Worm (Caenorhabditis elegans): ENCODE measurements around the gene srw-94.
A peak's percentile ranks its signal among the peaks of the same experiment; 100 is the strongest.

The srw-94 gene

ce11 chrIV:4814185-4814584, at the start of gene srw-94:
Gene srw-94 (plus strand): TSS chrIV:4814485.
- TF ChIP-seq lsy-12 (tag; optimal IDR thresholded peaks at IDR 0.05) = no peak

ce11 chrIV:4771792-4772191, 42.5 kb upstream of the srw-94 start, which contains the start of gene R11E3.2:
Gene R11E3.2 (plus strand): TSS chrIV:4772092.
- no peak for TF ChIP-seq lsy-12 (tag; optimal IDR thresholded peaks at IDR 0.05)
- no peak for TF ChIP-seq ceh-28 (tag; optimal IDR thresholded peaks at IDR 0.05)
- no peak for TF ChIP-seq ceh-82 (tag; optimal IDR thresholded peaks at IDR 0.05)
- TF ChIP-seq tbx-2 (tag; optimal IDR thresholded peaks at IDR 0.05) = no peak
- TF ChIP-seq R02D3.7 (tag; optimal IDR thresholded peaks at IDR 0.05) = no peak
- TF ChIP-seq fkh-10 (GFP tag; optimal IDR thresholded peaks at IDR 0.05) = no peak

- TF ChIP-seq nhr-11 (tag; optimal IDR thresholded peaks at IDR 0.05) = no peak
- no peak for TF ChIP-seq zag-1 (tag; optimal IDR thresholded peaks at IDR 0.05)
- TF ChIP-seq lsy-12 (tag; optimal IDR thresholded peaks at IDR 0.05) = no peak
- TF ChIP-seq aly-2 (tag; optimal IDR thresholded peaks at IDR 0.05) = no peak
- no peak for TF ChIP-seq fkh-2 (tag; optimal IDR thresholded peaks at IDR 0.05)
- no peak for TF ChIP-seq ceh-9 (tag; optimal IDR thresholded peaks at IDR 0.05)
Observed at ce11 chrIV:4776001-4776400, 38.3 kb upstream of the srw-94 start, which contains the start of gene R11E3.19. Gene R11E3.19 (minus strand): TSS chrIV:4776101.

- TF ChIP-seq fkh-2 (tag; optimal IDR thresholded peaks at IDR 0.05) = no peak
- TF ChIP-seq ztf-4 (tag; optimal IDR thresholded peaks at IDR 0.05) = no peak
- no peak for TF ChIP-seq nhr-23 (tag; optimal IDR thresholded peaks at IDR 0.05)
- peak; percentile 94 for TF ChIP-seq nfya-1 (tag; optimal IDR thresholded peaks at IDR 0.05; ENCODE audit: insufficient read depth)
- TF ChIP-seq skn-1 (tag; optimal IDR thresholded peaks at IDR 0.05) = no peak
- no peak for TF ChIP-seq aly-2 (tag; optimal IDR thresholded peaks at IDR 0.05)
- no peak for TF ChIP-seq hmg-11 (tag; optimal IDR thresholded peaks at IDR 0.05)
- TF ChIP-seq eor-1 (tag; optimal IDR thresholded peaks at IDR 0.05) = no peak
Observed at ce11 chrIV:4776501-4776900, 37.8 kb upstream of the srw-94 start.

ce11 chrIV:4780129-4780528, 34.2 kb upstream of the srw-94 start, which contains the start of gene set-15:
Gene set-15 (minus strand): TSS chrIV:4780229.
- TF ChIP-seq nhr-12 (tag; optimal IDR thresholded peaks at IDR 0.05) = no peak
- no peak for TF ChIP-seq lin-15B (tag; optimal IDR thresholded peaks at IDR 0.05)
- TF ChIP-seq nhr-23 (tag; optimal IDR thresholded peaks at IDR 0.05) = no peak
- TF ChIP-seq ceh-82 (tag; optimal IDR thresholded peaks at IDR 0.05) = no peak

ce11 chrIV:4781123-4781522, 33.2 kb upstream of the srw-94 start:
- no peak for TF ChIP-seq pha-4 (tag; optimal IDR thresholded peaks at IDR 0.05)
- TF ChIP-seq nhr-12 (tag; optimal IDR thresholded peaks at IDR 0.05) = no peak
- TF ChIP-seq nfya-1 (tag; optimal IDR thresholded peaks at IDR 0.05; ENCODE audit: insufficient read depth) = peak; percentile 28
- no peak for TF ChIP-seq nhr-11 (tag; optimal IDR thresholded peaks at IDR 0.05)
- peak; percentile 76 for TF ChIP-seq hmg-11 (tag; optimal IDR thresholded peaks at IDR 0.05)

ce11 chrIV:4788332-4788731, 26.0 kb upstream of the srw-94 start, which contains the start of gene nhr-104:
Gene nhr-104 (minus strand): TSS chrIV:4788692.
- TF ChIP-seq zag-1 (tag; optimal IDR thresholded peaks at IDR 0.05) = no peak
- peak; percentile 39 for TF ChIP-seq jun-1 (tag; optimal IDR thresholded peaks at IDR 0.05)
- TF ChIP-seq fkh-10 (GFP tag; optimal IDR thresholded peaks at IDR 0.05) = no peak
- peak; percentile 94 for TF ChIP-seq skn-1 (tag; optimal IDR thresholded peaks at IDR 0.05)
- TF ChIP-seq mdl-1 (tag; optimal IDR thresholded peaks at IDR 0.05) = no peak
- no peak for TF ChIP-seq ceh-16 (tag; optimal IDR thresholded peaks at IDR 0.05)
- no peak for TF ChIP-seq nhr-11 (tag; optimal IDR thresholded peaks at IDR 0.05)
- no peak for TF ChIP-seq lin-39 (tag; optimal IDR thresholded peaks at IDR 0.05)
- TF ChIP-seq daf-12 (tag; optimal IDR thresholded peaks at IDR 0.05) = no peak
- TF ChIP-seq unc-62 (GFP tag; optimal IDR thresholded peaks at IDR 0.05) = no peak
- TF ChIP-seq lin-15B (tag; optimal IDR thresholded peaks at IDR 0.05) = no peak
- TF ChIP-seq pqm-1 (tag; optimal IDR thresholded peaks at IDR 0.05) = peak; percentile 67
- TF ChIP-seq nhr-43 (tag; optimal IDR thresholded peaks at IDR 0.05; ENCODE audit: poor library complexity, severe bottlenecking) = peak; percentile 36
- TF ChIP-seq R02D3.7 (tag; optimal IDR thresholded peaks at IDR 0.05) = no peak
- TF ChIP-seq nfya-1 (tag; optimal IDR thresholded peaks at IDR 0.05; ENCODE audit: insufficient read depth) = peak; percentile 16
- TF ChIP-seq lsy-12 (tag; optimal IDR thresholded peaks at IDR 0.05) = no peak
- TF ChIP-seq pha-4 (tag; optimal IDR thresholded peaks at IDR 0.05) = peak; percentile 94
- TF ChIP-seq nhr-67 (tag; optimal IDR thresholded peaks at IDR 0.05) = no peak
- TF ChIP-seq elt-3 (tag; optimal IDR thresholded peaks at IDR 0.05) = no peak
- no peak for TF ChIP-seq snpc-4 (tag; optimal IDR thresholded peaks at IDR 0.05)
- no peak for TF ChIP-seq nhr-76 (tag; optimal IDR thresholded peaks at IDR 0.05)
- TF ChIP-seq egl-27 (tag; optimal IDR thresholded peaks at IDR 0.05) = no peak
- TF ChIP-seq nhr-28 (tag; optimal IDR thresholded peaks at IDR 0.05) = no peak
- TF ChIP-seq ceh-9 (tag; optimal IDR thresholded peaks at IDR 0.05) = no peak
- TF ChIP-seq ztf-4 (tag; optimal IDR thresholded peaks at IDR 0.05) = no peak
- TF ChIP-seq tbx-2 (tag; optimal IDR thresholded peaks at IDR 0.05) = no peak
- no peak for TF ChIP-seq nhr-237 (tag; optimal IDR thresholded peaks at IDR 0.05)
- TF ChIP-seq elt-2 (tag; optimal IDR thresholded peaks at IDR 0.05) = peak; percentile 63
- TF ChIP-seq ceh-28 (tag; optimal IDR thresholded peaks at IDR 0.05) = peak; percentile 66
- TF ChIP-seq ztf-11 (tag; optimal IDR thresholded peaks at IDR 0.05) = no peak
- TF ChIP-seq nhr-25 (tag; optimal IDR thresholded peaks at IDR 0.05) = peak; percentile 59
- TF ChIP-seq nhr-23 (tag; optimal IDR thresholded peaks at IDR 0.05) = peak; percentile 69

All from whole organism, L3 larva.